Fruit fly (Drosophila melanogaster) whole organism, pupa: ENCODE measurements around the gene CG12728.

ENCODE experiments used
- CG10348 ChIP-seq: fragments of 200-800 bp; sonication (Bioruptor generic); IDR thresholded peaks from 2 replicates; pipeline ENCODE4 v1.3.6; 2022; ENCODE audit warnings: missing biosample characterization, missing genetic modification characterization
- CG12605 ChIP-seq: fragments of 200-800 bp; sonication (Bioruptor generic); IDR thresholded peaks from 2 replicates; pipeline ENCODE4 v1.3.6; 2022; ENCODE audit warnings: missing biosample characterization, missing genetic modification characterization
- CG13204 ChIP-seq: fragments of 200-800 bp; sonication (Bioruptor generic); optimal IDR thresholded peaks from 2 replicates; lab custom pipeline; 2018; ENCODE audit warnings: missing biosample characterization, mild to moderate bottlenecking, missing genetic modification characterization, moderate library complexity
- CG14655 ChIP-seq: fragments of 200-800 bp; sonication (Bioruptor generic); optimal IDR thresholded peaks from 3 replicates; lab custom pipeline; 2017; ENCODE audit warnings: mild to moderate bottlenecking, missing biosample characterization, missing genetic modification reagents, missing genetic modification characterization
- CG15710 ChIP-seq: fragments of 200-800 bp; sonication (Bioruptor generic); optimal IDR thresholded peaks from 2 replicates; lab custom pipeline; 2018; ENCODE audit warnings: missing biosample characterization, mild to moderate bottlenecking, missing genetic modification characterization, moderate library complexity
- CG17806 ChIP-seq: fragments of 200-800 bp; sonication (Bioruptor generic); optimal IDR thresholded peaks from 2 replicates; lab custom pipeline; 2018; ENCODE audit warnings: missing biosample characterization, mild to moderate bottlenecking, missing genetic modification characterization, moderate library complexity
- CG32121 ChIP-seq: fragments of 200-800 bp; sonication (Bioruptor generic); IDR thresholded peaks from 2 replicates; pipeline ENCODE4 v1.3.6; 2022; ENCODE audit warnings: missing biosample characterization, missing genetic modification characterization
- CG34367 ChIP-seq: fragments of 200-800 bp; sonication (Bioruptor generic); optimal IDR thresholded peaks from 2 replicates; lab custom pipeline; 2018; ENCODE audit warnings: missing biosample characterization, mild to moderate bottlenecking, missing genetic modification characterization
- CG4496 ChIP-seq: fragments of 200-800 bp; sonication (Bioruptor generic); IDR thresholded peaks from 3 replicates; pipeline ENCODE4 v1.3.6; 2022; ENCODE audit warnings: missing biosample characterization, missing genetic modification characterization
- CG8159 ChIP-seq: fragments of 200-800 bp; sonication (Bioruptor generic); optimal IDR thresholded peaks from 3 replicates; lab custom pipeline; 2018; ENCODE audit warnings: missing biosample characterization, mild to moderate bottlenecking, missing genetic modification characterization, moderate library complexity
- CG8301 ChIP-seq: fragments of 200-800 bp; sonication (Bioruptor generic); optimal IDR thresholded peaks from 2 replicates; lab custom pipeline; 2018; ENCODE audit warnings: missing biosample characterization, mild to moderate bottlenecking, missing genetic modification characterization
- CG9948 ChIP-seq: fragments of 200-800 bp; sonication (Bioruptor generic); optimal IDR thresholded peaks from 2 replicates; lab custom pipeline; 2018; ENCODE audit warnings: missing biosample characterization, mild to moderate bottlenecking, missing genetic modification characterization, moderate library complexity
- D1 ChIP-seq: fragments of 200-800 bp; sonication (Bioruptor generic); optimal IDR thresholded peaks from 2 replicates; lab custom pipeline; 2018; ENCODE audit warnings: missing biosample characterization, mild to moderate bottlenecking, missing genetic modification characterization, moderate library complexity
- EcR ChIP-seq: fragments of 200-800 bp; sonication (Bioruptor generic); optimal IDR thresholded peaks from 3 replicates; lab custom pipeline; 2019; ENCODE audit warnings: missing biosample characterization, missing genetic modification characterization, mild to moderate bottlenecking, moderate library complexity, missing genetic modification reagents
- Ets98B ChIP-seq: fragments of 200-800 bp; sonication (Bioruptor generic); IDR thresholded peaks from 2 replicates; pipeline ENCODE4 v1.3.6; 2022; ENCODE audit warnings: missing biosample characterization, missing genetic modification characterization
- Pif1A ChIP-seq: fragments of 200-800 bp; sonication (Bioruptor generic); optimal IDR thresholded peaks from 3 replicates; lab custom pipeline; 2016; ENCODE audit warnings: missing biosample characterization, missing genetic modification characterization
- Pif1B ChIP-seq: fragments of 200-800 bp; sonication (Bioruptor generic); optimal IDR thresholded peaks from 3 replicates; lab custom pipeline; 2016; ENCODE audit warnings: missing biosample characterization, missing genetic modification characterization
- Snoo ChIP-seq: fragments of 200-800 bp; sonication (Bioruptor generic); optimal IDR thresholded peaks from 3 replicates; lab custom pipeline; 2017; ENCODE audit warnings: missing biosample characterization, mild to moderate bottlenecking, missing genetic modification characterization, inconsistent platforms
- fd96Ca ChIP-seq: fragments of 200-800 bp; sonication (Bioruptor generic); IDR thresholded peaks from 3 replicates; pipeline ENCODE4 v1.3.6; 2022; ENCODE audit warnings: missing biosample characterization, missing genetic modification characterization
- gl ChIP-seq: fragments of 200-800 bp; sonication (Bioruptor generic); optimal IDR thresholded peaks from 2 replicates; lab custom pipeline; 2018; ENCODE audit warnings: missing biosample characterization, mild to moderate bottlenecking, missing genetic modification characterization
- rn ChIP-seq: fragments of 200-800 bp; sonication (Bioruptor generic); IDR thresholded peaks from 2 replicates; pipeline ENCODE4 v1.3.6; 2022; ENCODE audit warnings: missing biosample characterization, missing genetic modification characterization

CG12728 gene

dm6 chrX:5926718-5927117 lies 15.7 kb upstream of the CG12728 start:
- TF ChIP-seq CG32121 (peak; percentile 49; the same call in 1 of the 2 replicates), CG17806 (tag; lab: Kevin White, UChicago) (peak; percentile 73), D1 (no peak), Snoo (tag; lab: Kevin White, UChicago) (no peak), CG34367 (peak; percentile 76), CG8159 (tag; lab: Kevin White, UChicago) (peak; percentile 65), rn (GFP tag; lab: Robert Waterston, UW) (no peak), CG9948 (tag; lab: Kevin White, UChicago) (peak; percentile 75), CG15710 (tag; lab: Kevin White, UChicago) (peak; percentile 62), Ets98B (GFP tag; lab: Robert Waterston, UW) (peak; percentile 70), Pif1B (GFP tag; lab: Kevin White, UChicago) (peak; percentile 57), EcR (GFP tag; lab: Kevin White, UChicago) (no peak), gl (tag; lab: Kevin White, UChicago) (peak; percentile 28), Pif1A (GFP tag; lab: Kevin White, UChicago) (peak; percentile 53), CG4496 (GFP tag; lab: Robert Waterston, UW) (peak; percentile 70; the same call in 2 of the 3 replicates), CG8301 (peak; percentile 72), CG13204 (GFP tag; lab: Kevin White, UChicago) (no peak), CG12605 (peak; percentile 74), CG14655 (GFP tag; lab: Kevin White, UChicago) (peak; percentile 77), CG10348 (GFP tag; lab: Robert Waterston, UW) (no peak), fd96Ca (GFP tag; lab: Robert Waterston, UW) (peak; percentile 84)

dm6 chrX:5932345-5932995 lies 9.9 kb upstream of the CG12728 start:
- no peak for TF ChIP-seq EcR (GFP tag; lab: Kevin White, UChicago)
- peak; percentile 91; the same call in 2 of the 3 replicates for TF ChIP-seq CG4496 (GFP tag; lab: Robert Waterston, UW)
- TF ChIP-seq Ets98B (GFP tag; lab: Robert Waterston, UW), result peak; percentile 88
- TF ChIP-seq CG15710 (tag; lab: Kevin White, UChicago), result peak; percentile 70
- TF ChIP-seq CG12605, result peak; percentile 77
- peak; percentile 87 for TF ChIP-seq Pif1B (GFP tag; lab: Kevin White, UChicago)
- no peak for TF ChIP-seq D1
- peak; percentile 90 for TF ChIP-seq CG8301
- TF ChIP-seq CG17806 (tag; lab: Kevin White, UChicago), result peak; percentile 67
- TF ChIP-seq CG32121, result peak; percentile 65
- TF ChIP-seq Snoo (tag; lab: Kevin White, UChicago), result peak; percentile 49
- peak; percentile 67 for TF ChIP-seq CG34367
- peak; percentile 64 for TF ChIP-seq CG8159 (tag; lab: Kevin White, UChicago)
- peak; percentile 63 for TF ChIP-seq CG9948 (tag; lab: Kevin White, UChicago)
- TF ChIP-seq Pif1A (GFP tag; lab: Kevin White, UChicago), result peak; percentile 85
- peak; percentile 90 for TF ChIP-seq fd96Ca (GFP tag; lab: Robert Waterston, UW)
- peak; percentile 87 for TF ChIP-seq CG14655 (GFP tag; lab: Kevin White, UChicago)
- peak; percentile 59 for TF ChIP-seq gl (tag; lab: Kevin White, UChicago)
- 0 out of 2 replicates have a peak, but pooled peaks have one; percentile 6 for TF ChIP-seq CG10348 (GFP tag; lab: Robert Waterston, UW)
- TF ChIP-seq rn (GFP tag; lab: Robert Waterston, UW), result peak; percentile 49
- no peak for TF ChIP-seq CG13204 (GFP tag; lab: Kevin White, UChicago)

dm6 chrX:5935072-5935738 lies 7.2 kb upstream of the CG12728 start:
- TF ChIP-seq rn (GFP tag; lab: Robert Waterston, UW) (peak; percentile 75), fd96Ca (GFP tag; lab: Robert Waterston, UW) (peak; percentile 88), CG10348 (GFP tag; lab: Robert Waterston, UW) (no peak), D1 (peak; percentile 82), EcR (GFP tag; lab: Kevin White, UChicago) (no peak), CG15710 (tag; lab: Kevin White, UChicago) (peak; percentile 88), gl (tag; lab: Kevin White, UChicago) (peak; percentile 87), CG34367 (peak; percentile 78), CG12605 (peak; percentile 85), CG13204 (GFP tag; lab: Kevin White, UChicago) (peak; percentile 82), CG14655 (GFP tag; lab: Kevin White, UChicago) (peak; percentile 83), CG9948 (tag; lab: Kevin White, UChicago) (peak; percentile 77), CG8301 (peak; percentile 71), CG32121 (peak; percentile 80), Snoo (tag; lab: Kevin White, UChicago) (peak; percentile 60), Pif1B (GFP tag; lab: Kevin White, UChicago) (peak; percentile 76), CG8159 (tag; lab: Kevin White, UChicago) (peak; percentile 83), CG17806 (tag; lab: Kevin White, UChicago) (peak; percentile 67), CG4496 (GFP tag; lab: Robert Waterston, UW) (peak; percentile 84), Pif1A (GFP tag; lab: Kevin White, UChicago) (peak; percentile 75), Ets98B (GFP tag; lab: Robert Waterston, UW) (peak; percentile 77)

- TF ChIP-seq EcR (GFP tag; lab: Kevin White, UChicago) (no peak), CG9948 (tag; lab: Kevin White, UChicago) (no peak), D1 (no peak), CG10348 (GFP tag; lab: Robert Waterston, UW) (no peak), Pif1B (GFP tag; lab: Kevin White, UChicago) (no peak), CG17806 (tag; lab: Kevin White, UChicago) (no peak), CG4496 (GFP tag; lab: Robert Waterston, UW) (no peak), CG8301 (no peak), CG15710 (tag; lab: Kevin White, UChicago) (no peak), CG32121 (no peak), gl (tag; lab: Kevin White, UChicago) (no peak), CG13204 (GFP tag; lab: Kevin White, UChicago) (no peak)
Measured at dm6 chrX:5941824-5942223, 582 bp upstream of the CG12728 start.
